Worm (Caenorhabditis elegans) whole organism, late embryonic: ENCODE measurements around the gene tag-52.

Experiments used
- K02D7.2 ChIP-seq: sonication (generic microtip); optimal IDR thresholded peaks from 2 replicates; lab custom pipeline; 2017; ENCODE audit warnings: mild to moderate bottlenecking, missing genetic modification characterization, missing compliant biosample characterization
- K09A11.1 ChIP-seq: sonication (generic microtip); optimal IDR thresholded peaks from 2 replicates; lab custom pipeline; 2017; ENCODE audit warnings: antibody characterized with exemption, mild to moderate bottlenecking, missing genetic modification characterization, missing compliant biosample characterization; ENCODE audit not compliant: insufficient read depth
- Y22D7AL.16 ChIP-seq: sonication (generic microtip); optimal IDR thresholded peaks from 2 replicates; lab custom pipeline; 2016; ENCODE audit warnings: missing genetic modification characterization, missing compliant biosample characterization
- ahr-1 ChIP-seq: sonication (generic microtip); optimal IDR thresholded peaks from 2 replicates; lab custom pipeline; 2016; ENCODE audit warnings: missing genetic modification characterization, missing compliant biosample characterization
- ceh-18 ChIP-seq: sonication (generic microtip); optimal IDR thresholded peaks from 2 replicates; lab custom pipeline; 2016; ENCODE audit warnings: missing genetic modification characterization, missing compliant biosample characterization
- ceh-2 ChIP-seq: sonication (generic microtip); optimal IDR thresholded peaks from 2 replicates; lab custom pipeline; 2016; ENCODE audit warnings: missing genotype, missing genetic modification characterization, missing compliant biosample characterization
- ceh-22 ChIP-seq: sonication (generic microtip); optimal IDR thresholded peaks from 2 replicates; lab custom pipeline; 2017; ENCODE audit warnings: missing biosample characterization, missing genetic modification characterization
- ceh-24 ChIP-seq: sonication (generic microtip); optimal IDR thresholded peaks from 2 replicates; lab custom pipeline; 2016; ENCODE audit warnings: mild to moderate bottlenecking, missing genetic modification characterization, missing compliant biosample characterization
- ceh-30 ChIP-seq: fragments of 150-350 bp; optimal IDR thresholded peaks from 2 replicates; lab custom pipeline; 2014; ENCODE audit warnings: missing biosample characterization, missing genetic modification characterization
- ceh-31 ChIP-seq: sonication (generic microtip); optimal IDR thresholded peaks from 2 replicates; lab custom pipeline; 2016; ENCODE audit warnings: missing genetic modification characterization, missing compliant biosample characterization
- ceh-45 ChIP-seq: fragments of 200-800 bp; sonication (Bioruptor generic); IDR thresholded peaks from 2 replicates; pipeline ENCODE4 v1.3.6; 2022; ENCODE audit warnings: missing genetic modification reagents, missing genetic modification characterization, missing compliant biosample characterization
- ceh-48 ChIP-seq: sonication (generic microtip); optimal IDR thresholded peaks from 2 replicates; lab custom pipeline; 2016; ENCODE audit warnings: missing genetic modification characterization, inconsistent platforms, missing compliant biosample characterization
- ceh-6 ChIP-seq: fragments of 200-800 bp; sonication (Bioruptor generic); optimal IDR thresholded peaks from 2 replicates; lab custom pipeline; 2018; ENCODE audit warnings: mild to moderate bottlenecking, missing genetic modification characterization, missing compliant biosample characterization
- che-1 ChIP-seq: sonication (generic microtip); optimal IDR thresholded peaks from 2 replicates; lab custom pipeline; 2016; ENCODE audit warnings: mild to moderate bottlenecking, missing genetic modification characterization, missing compliant biosample characterization
- dmd-4 ChIP-seq: sonication (generic microtip); optimal IDR thresholded peaks from 2 replicates; lab custom pipeline; 2016; ENCODE audit warnings: borderline replicate concordance, missing genetic modification characterization, missing compliant biosample characterization
- dve-1 ChIP-seq: sonication (generic microtip); optimal IDR thresholded peaks from 2 replicates; lab custom pipeline; 2017; ENCODE audit warnings: antibody characterized with exemption, mild to moderate bottlenecking, missing genetic modification characterization, missing compliant biosample characterization
- elt-4 ChIP-seq: sonication (generic microtip); optimal IDR thresholded peaks from 2 replicates; lab custom pipeline; 2016; ENCODE audit warnings: missing genetic modification characterization, missing compliant biosample characterization
- ets-4 ChIP-seq: sonication (generic microtip); optimal IDR thresholded peaks from 2 replicates; lab custom pipeline; 2016; ENCODE audit warnings: missing genetic modification characterization, missing compliant biosample characterization
- fkh-6 ChIP-seq: sonication (generic microtip); optimal IDR thresholded peaks from 2 replicates; lab custom pipeline; 2016; ENCODE audit warnings: missing genetic modification characterization, missing compliant biosample characterization
- hlh-13 ChIP-seq: fragments of 200-800 bp; sonication (Bioruptor generic); optimal IDR thresholded peaks from 2 replicates; lab custom pipeline; 2018; ENCODE audit warnings: mild to moderate bottlenecking, missing genetic modification characterization, missing compliant biosample characterization
- hlh-30 ChIP-seq: sonication (generic microtip); optimal IDR thresholded peaks from 2 replicates; lab custom pipeline; 2017; ENCODE audit warnings: antibody characterized with exemption, missing genetic modification characterization, missing compliant biosample characterization; ENCODE audit not compliant: insufficient read depth
- lim-6 ChIP-seq: sonication (generic microtip); optimal IDR thresholded peaks from 2 replicates; lab custom pipeline; 2016; ENCODE audit warnings: missing genetic modification characterization, missing compliant biosample characterization
- mec-3 ChIP-seq: sonication (generic microtip); optimal IDR thresholded peaks from 2 replicates; lab custom pipeline; 2016; ENCODE audit warnings: borderline replicate concordance, missing genetic modification characterization, missing compliant biosample characterization
- nfya-1 ChIP-seq: sonication (generic microtip); optimal IDR thresholded peaks from 2 replicates; lab custom pipeline; 2017; ENCODE audit warnings: missing genetic modification characterization, mild to moderate bottlenecking, missing compliant biosample characterization, antibody characterized with exemption, moderate library complexity
- nhr-11 ChIP-seq: fragments of 150-350 bp; optimal IDR thresholded peaks from 2 replicates; lab custom pipeline; 2014; ENCODE audit warnings: missing biosample characterization, missing genetic modification characterization
- odd-2 ChIP-seq: sonication (generic microtip); optimal IDR thresholded peaks from 2 replicates; lab custom pipeline; 2017; ENCODE audit warnings: antibody characterized with exemption, mild to moderate bottlenecking, missing genetic modification characterization, missing compliant biosample characterization
- pag-3 ChIP-seq: sonication (generic microtip); optimal IDR thresholded peaks from 2 replicates; lab custom pipeline; 2016; ENCODE audit warnings: missing compliant biosample characterization, missing genetic modification characterization, borderline replicate concordance
- pat-9 ChIP-seq: fragments of 200-800 bp; sonication (Bioruptor generic); optimal IDR thresholded peaks from 2 replicates; lab custom pipeline; 2018; ENCODE audit warnings: mild to moderate bottlenecking, missing genetic modification characterization, moderate library complexity, missing compliant biosample characterization
- pax-1 ChIP-seq: fragments of 150-350 bp; optimal IDR thresholded peaks from 2 replicates; lab custom pipeline; 2014; ENCODE audit warnings: missing biosample characterization, missing genetic modification characterization
- pha-4 ChIP-seq: fragments of 150-350 bp; optimal IDR thresholded peaks from 2 replicates; lab custom pipeline; 2018; ENCODE audit warnings: missing biosample characterization, missing genetic modification reagents, missing genetic modification characterization
- pqm-1 ChIP-seq: sonication (generic microtip); optimal IDR thresholded peaks from 2 replicates; lab custom pipeline; 2016; ENCODE audit warnings: missing genetic modification characterization, missing compliant biosample characterization
- pros-1 ChIP-seq: fragments of 150-350 bp; optimal IDR thresholded peaks from 2 replicates; lab custom pipeline; 2014; ENCODE audit warnings: missing biosample characterization, missing genetic modification reagents, missing genetic modification characterization
- ref-2 ChIP-seq: sonication (generic microtip); optimal IDR thresholded peaks from 2 replicates; lab custom pipeline; 2016; ENCODE audit warnings: missing genetic modification characterization, missing compliant biosample characterization
- rnt-1 ChIP-seq: sonication (generic microtip); optimal IDR thresholded peaks from 2 replicates; lab custom pipeline; 2016; ENCODE audit warnings: missing genetic modification characterization, missing compliant biosample characterization
- sdc-2 ChIP-seq: sonication (generic microtip); optimal IDR thresholded peaks from 2 replicates; lab custom pipeline; 2016; ENCODE audit warnings: missing genotype, missing genetic modification characterization, missing compliant biosample characterization
- sox-2 ChIP-seq: fragments of 200-800 bp; sonication (Bioruptor generic); IDR thresholded peaks from 2 replicates; pipeline ENCODE4 v1.3.6; 2022; ENCODE audit warnings: missing genetic modification reagents, missing genetic modification characterization, missing compliant biosample characterization
- tbx-2 ChIP-seq: sonication (generic microtip); optimal IDR thresholded peaks from 2 replicates; lab custom pipeline; 2016; ENCODE audit warnings: missing genetic modification characterization, missing compliant biosample characterization
- tbx-7 ChIP-seq: sonication (generic microtip); optimal IDR thresholded peaks from 2 replicates; lab custom pipeline; 2016; ENCODE audit warnings: missing genotype, missing genetic modification characterization, missing compliant biosample characterization
- unc-42 ChIP-seq: sonication (generic microtip); optimal IDR thresholded peaks from 2 replicates; lab custom pipeline; 2016; ENCODE audit warnings: missing genotype, missing genetic modification characterization, missing compliant biosample characterization
- unc-55 ChIP-seq: sonication (generic microtip); optimal IDR thresholded peaks from 2 replicates; lab custom pipeline; 2017; ENCODE audit warnings: missing biosample characterization, missing genetic modification reagents, missing genetic modification characterization
- unc-86 ChIP-seq: sonication (generic microtip); optimal IDR thresholded peaks from 2 replicates; lab custom pipeline; 2016; ENCODE audit warnings: missing genetic modification characterization, missing compliant biosample characterization
- zip-5 ChIP-seq: sonication (generic microtip); optimal IDR thresholded peaks from 2 replicates; lab custom pipeline; 2016; ENCODE audit warnings: missing genetic modification characterization, missing compliant biosample characterization
- ztf-16 ChIP-seq: sonication (generic microtip); optimal IDR thresholded peaks from 2 replicates; lab custom pipeline; 2017; ENCODE audit warnings: missing genetic modification characterization, missing compliant biosample characterization

The tag-52 gene

ce11 chrX:3654623-3655022 is 23.7 kb downstream of the tag-52 start, which contains the start of gene R11G1.11:
Gene R11G1.11 (plus strand): TSS chrX:3654923.
- TF ChIP-seq mec-3 (no peak), odd-2 (tag; lab: Kevin White, UChicago) (no peak), pha-4 (tag; lab: Kevin White, UChicago) (no peak), ceh-18 (no peak)

- peak; percentile 2 for TF ChIP-seq ceh-2
- no peak for TF ChIP-seq elt-4
- peak; percentile 97 for TF ChIP-seq hlh-30 (tag; lab: Kevin White, UChicago)
- no peak for TF ChIP-seq dmd-4
- no peak for TF ChIP-seq ahr-1 (tag; lab: Kevin White, UChicago)
- no peak for TF ChIP-seq hlh-13 (GFP tag; lab: Kevin White, UChicago)
- no peak for TF ChIP-seq pros-1
- TF ChIP-seq ceh-18, result peak; percentile 5
- no peak for TF ChIP-seq unc-55 (GFP tag; lab: Kevin White, UChicago)
- no peak for TF ChIP-seq ceh-6
- no peak for TF ChIP-seq ztf-16 (tag; lab: Kevin White, UChicago)
- TF ChIP-seq ref-2 (tag; lab: Kevin White, UChicago), result peak; percentile 61
- TF ChIP-seq lim-6 (tag; lab: Kevin White, UChicago), result no peak
- no peak for TF ChIP-seq nhr-11 (tag; lab: Kevin White, UChicago)
- peak; percentile 43 for TF ChIP-seq ceh-30 (tag; lab: Kevin White, UChicago)
- no peak for TF ChIP-seq Y22D7AL.16 (tag; lab: Kevin White, UChicago)
- TF ChIP-seq rnt-1 (tag; lab: Kevin White, UChicago), result no peak
- no peak for TF ChIP-seq K09A11.1 (tag; lab: Kevin White, UChicago)
- TF ChIP-seq che-1 (tag; lab: Kevin White, UChicago), result no peak
- TF ChIP-seq K02D7.2, result no peak
- TF ChIP-seq pag-3 (tag; lab: Kevin White, UChicago), result no peak
- no peak for TF ChIP-seq fkh-6 (tag; lab: Kevin White, UChicago)
- TF ChIP-seq ets-4, result no peak
- TF ChIP-seq sox-2 (GFP tag; lab: Robert Waterston, UW), result peak; percentile 53
- TF ChIP-seq unc-86 (tag; lab: Kevin White, UChicago), result no peak
- TF ChIP-seq pat-9 (tag; lab: Kevin White, UChicago), result no peak
- no peak for TF ChIP-seq ceh-22 (tag; lab: Kevin White, UChicago)
- TF ChIP-seq ceh-45 (GFP tag; lab: Robert Waterston, UW), result no peak
- no peak for TF ChIP-seq pha-4 (tag; lab: Kevin White, UChicago)
- peak; percentile 52 for TF ChIP-seq ceh-48 (tag; lab: Kevin White, UChicago)
- no peak for TF ChIP-seq pax-1
- TF ChIP-seq zip-5, result no peak
- TF ChIP-seq dve-1 (tag; lab: Kevin White, UChicago), result no peak
- TF ChIP-seq odd-2 (tag; lab: Kevin White, UChicago), result no peak
- TF ChIP-seq ceh-31 (tag; lab: Kevin White, UChicago), result peak; percentile 57
- TF ChIP-seq pqm-1 (tag; lab: Kevin White, UChicago), result no peak
- no peak for TF ChIP-seq tbx-7 (tag; lab: Kevin White, UChicago)
- TF ChIP-seq unc-42, result no peak
- TF ChIP-seq tbx-2 (tag; lab: Kevin White, UChicago), result peak; percentile 54
- TF ChIP-seq sdc-2, result peak; percentile 56
- peak; percentile 69 for TF ChIP-seq nfya-1 (tag; lab: Kevin White, UChicago)
- no peak for TF ChIP-seq ceh-24 (tag; lab: Kevin White, UChicago)
- TF ChIP-seq, all 69 proteins: peak for 11
Observed at ce11 chrX:3650100-3650809, 28.1 kb downstream of the tag-52 start, which contains the start of the genes sax-1 and R11G1.2. Gene sax-1 (minus strand): TSS chrX:3650150. Gene R11G1.2 (plus strand): TSS chrX:3650614.
